Fruit fly (Drosophila melanogaster) whole organism, embryonic: ENCODE measurements around the gene dpr7.

Experiments
- CG14441 ChIP-seq: fragments of 200-800 bp; sonication (Bioruptor generic); IDR thresholded peaks from 2 replicates; pipeline ENCODE4 v1.3.6; 2022; ENCODE audit warnings: missing biosample characterization, missing genetic modification characterization
- CG14710 ChIP-seq: fragments of 200-800 bp; sonication (Bioruptor generic); optimal IDR thresholded peaks from 3 replicates; lab custom pipeline; 2019; ENCODE audit warnings: missing biosample characterization, mild to moderate bottlenecking, missing genetic modification characterization, moderate library complexity
- CG31388 ChIP-seq: fragments of 200-800 bp; sonication (Bioruptor generic); optimal IDR thresholded peaks from 2 replicates; lab custom pipeline; 2016; ENCODE audit warnings: missing biosample characterization, missing genetic modification characterization
- CG32772 ChIP-seq: fragments of 200-800 bp; sonication (Bioruptor generic); IDR thresholded peaks from 2 replicates; pipeline ENCODE4 v1.3.6; 2022; ENCODE audit warnings: missing biosample characterization, missing genetic modification characterization
- CG34224 ChIP-seq: fragments of 200-800 bp; sonication (Bioruptor generic); IDR thresholded peaks from 3 replicates; pipeline ENCODE4 v1.3.6; 2022; ENCODE audit warnings: missing biosample characterization, missing genetic modification characterization; ENCODE audit not compliant: partially characterized antibody
- CG4328 ChIP-seq: fragments of 200-800 bp; sonication (Bioruptor generic); optimal IDR thresholded peaks from 3 replicates; lab custom pipeline; 2017; ENCODE audit warnings: missing biosample characterization, missing genetic modification reagents, missing genetic modification characterization
- CG9876 ChIP-seq: fragments of 200-800 bp; sonication (Bioruptor generic); optimal IDR thresholded peaks from 2 replicates; lab custom pipeline; 2016; ENCODE audit warnings: missing biosample characterization, missing genetic modification characterization
- Stat92E ChIP-seq, 3 experiments: fragments of >200 bp in 2 of 3; fragments of 200-800 bp in 1 of 3; sonication (Bioruptor generic) in 1 of 3; optimal IDR thresholded peaks; 2 replicates each; lab custom pipeline; 2017 to 2019; ENCODE audit warnings: missing biosample characterization in 3 of 3, missing genetic modification characterization in 3 of 3, mild to moderate bottlenecking in 1 of 3, moderate library complexity in 1 of 3
- Taf1 ChIP-seq: fragments of 200-800 bp; sonication (Bioruptor generic); IDR thresholded peaks from 2 replicates; pipeline ENCODE4 v1.3.6; 2022; ENCODE audit warnings: missing biosample characterization, missing genetic modification characterization
- Xbp1 ChIP-seq: fragments of 200-800 bp; sonication (Bioruptor generic); optimal IDR thresholded peaks from 3 replicates; lab custom pipeline; 2016; ENCODE audit warnings: missing biosample characterization, mild to moderate bottlenecking, missing genetic modification characterization
- caup ChIP-seq: fragments of 200-800 bp; sonication (Bioruptor generic); optimal IDR thresholded peaks from 3 replicates; lab custom pipeline; 2017; ENCODE audit warnings: missing biosample characterization, mild to moderate bottlenecking, missing genetic modification characterization, moderate library complexity; ENCODE audit not compliant: severe bottlenecking
- lola ChIP-seq, 3 experiments: fragments of >200 bp in 2 of 3; fragments of 200-800 bp in 1 of 3; sonication (Bioruptor generic) in 1 of 3; optimal IDR thresholded peaks; 2 replicates each; lab custom pipeline; 2017 to 2019; ENCODE audit warnings: missing biosample characterization in 3 of 3, missing genetic modification characterization in 3 of 3, mild to moderate bottlenecking in 1 of 3, moderate library complexity in 1 of 3
- zfh2 ChIP-seq: fragments of 200-800 bp; sonication (Bioruptor generic); optimal IDR thresholded peaks from 2 replicates; lab custom pipeline; 2016; ENCODE audit warnings: missing biosample characterization, missing genetic modification characterization

- TF ChIP-seq Taf1 (GFP tag; lab: Robert Waterston, UW) (no peak), CG14710 (tag; lab: Kevin White, UChicago) (no peak), CG34224 (GFP tag; lab: Robert Waterston, UW) (no peak), Xbp1 (GFP tag; lab: Kevin White, UChicago) (no peak), CG4328 (GFP tag; lab: Kevin White, UChicago) (no peak), CG14441 (GFP tag; lab: Robert Waterston, UW) (no peak), zfh2 (no peak), Stat92E (GFP tag; optimal IDR thresholded peaks at IDR 0.05; lab: Kevin White, UChicago) (no peak), CG31388 (GFP tag; lab: Kevin White, UChicago) (no peak), lola (GFP tag; optimal IDR thresholded peaks at IDR 0.05; lab: Kevin White, UChicago) (no peak), caup (GFP tag; lab: Kevin White, UChicago) (no peak), CG32772 (no peak), CG9876 (no peak)
Measured at dm6 chr4:240850-241249, 12.3 kb downstream of the dpr7 start.
